Worm (Caenorhabditis elegans): ENCODE results near the gene scav-2.

DNA sequence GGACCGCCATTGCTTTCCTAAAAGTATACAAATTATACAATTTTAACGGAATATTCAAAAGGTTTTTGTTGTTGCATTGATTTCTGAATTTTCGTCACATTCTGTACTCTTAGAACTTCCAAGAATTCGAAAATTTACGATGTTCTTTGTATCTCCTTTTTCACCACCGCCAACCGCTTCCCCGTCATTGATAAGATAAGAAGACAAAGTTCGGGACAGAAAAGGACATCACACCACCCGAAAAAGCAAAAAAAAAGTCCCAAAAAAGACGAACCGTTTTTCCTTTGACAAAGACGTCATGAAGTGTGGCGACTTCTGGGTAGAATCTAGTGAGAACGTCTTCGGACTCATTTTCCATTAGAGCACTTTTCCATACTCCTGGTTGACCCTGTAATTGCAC, 12.7 kb downstream of the scav-2 start:
- TF ChIP-seq ztf-11 (tag; optimal IDR thresholded peaks at IDR 0.05), result no peak
- no peak for TF ChIP-seq elt-1 (tag; optimal IDR thresholded peaks at IDR 0.05)
- no peak for TF ChIP-seq zag-1 (tag; optimal IDR thresholded peaks at IDR 0.05)
- no peak for TF ChIP-seq ama-1 (optimal IDR thresholded peaks at IDR 0.05)
- TF ChIP-seq R02D3.7 (tag; optimal IDR thresholded peaks at IDR 0.05), result no peak
- no peak for TF ChIP-seq nhr-77 (tag; optimal IDR thresholded peaks at IDR 0.05)
- no peak for TF ChIP-seq blmp-1 (tag; optimal IDR thresholded peaks at IDR 0.05; ENCODE audit: insufficient read depth)
- no peak for TF ChIP-seq unc-39 (tag; optimal IDR thresholded peaks at IDR 0.05)
- TF ChIP-seq aly-2 (tag; optimal IDR thresholded peaks at IDR 0.05), result no peak
- TF ChIP-seq egl-27 (tag; optimal IDR thresholded peaks at IDR 0.05), result no peak
